Worm (Caenorhabditis elegans) whole organism, L3 larva: ENCODE results near the gene C14B1.2.
A peak's percentile ranks its signal among the peaks of the same experiment; 100 is the strongest.

Experiments
- R02D3.7 ChIP-seq: fragments of 150-350 bp; optimal IDR thresholded peaks from 2 replicates; lab custom pipeline; 2014; ENCODE audit warnings: missing biosample characterization, missing genetic modification characterization
- ZK546.5 ChIP-seq: sonication (generic microtip); optimal IDR thresholded peaks from 2 replicates; lab custom pipeline; 2017; ENCODE audit warnings: missing biosample characterization, missing genetic modification characterization
- aly-2 ChIP-seq: fragments of 150-350 bp; optimal IDR thresholded peaks from 2 replicates; lab custom pipeline; 2014; ENCODE audit warnings: missing biosample characterization, missing genetic modification characterization
- ama-1 ChIP-seq: fragments of 150-350 bp; optimal IDR thresholded peaks from 2 replicates; lab custom pipeline; 2018
- ceh-16 ChIP-seq: sonication (generic microtip); optimal IDR thresholded peaks from 2 replicates; lab custom pipeline; 2017; ENCODE audit warnings: missing biosample characterization, missing genetic modification characterization
- ceh-28 ChIP-seq: fragments of 150-350 bp; optimal IDR thresholded peaks from 2 replicates; lab custom pipeline; 2014; ENCODE audit warnings: missing biosample characterization, missing genetic modification reagents, missing genetic modification characterization
- ceh-82 ChIP-seq: fragments of 150-350 bp; optimal IDR thresholded peaks from 2 replicates; lab custom pipeline; 2014; ENCODE audit warnings: missing biosample characterization, missing genetic modification characterization
- ceh-9 ChIP-seq: sonication (generic microtip); optimal IDR thresholded peaks from 2 replicates; lab custom pipeline; 2018; ENCODE audit warnings: missing biosample characterization, missing genetic modification characterization
- daf-12 ChIP-seq: fragments of 150-350 bp; optimal IDR thresholded peaks from 2 replicates; lab custom pipeline; 2014; ENCODE audit warnings: missing biosample characterization, missing genetic modification reagents, missing genetic modification characterization
- egl-27 ChIP-seq: sonication (generic microtip); optimal IDR thresholded peaks from 4 replicates; lab custom pipeline; 2017; ENCODE audit warnings: missing biosample characterization, missing genetic modification reagents, missing genetic modification characterization
- egl-5 ChIP-seq: fragments of 150-350 bp; optimal IDR thresholded peaks from 2 replicates; lab custom pipeline; 2017; ENCODE audit warnings: missing biosample characterization, missing genetic modification reagents, missing genetic modification characterization, inconsistent platforms
- elt-1 ChIP-seq: fragments of 150-350 bp; optimal IDR thresholded peaks from 2 replicates; lab custom pipeline; 2014; ENCODE audit warnings: missing biosample characterization, missing genetic modification characterization
- elt-2 ChIP-seq: sonication (generic microtip); optimal IDR thresholded peaks from 2 replicates; lab custom pipeline; 2016; ENCODE audit warnings: missing genetic modification reagents, mild to moderate bottlenecking, missing genetic modification characterization, missing compliant biosample characterization
- elt-3 ChIP-seq, 3 experiments: fragments of 150-350 bp in 1 of 3; sonication (generic microtip) in 2 of 3; optimal IDR thresholded peaks; 2 replicates in 2 of 3; 4 replicates in 1 of 3; lab custom pipeline; 2014 to 2017; ENCODE audit warnings: missing biosample characterization in 3 of 3, missing genetic modification characterization in 3 of 3
- eor-1 ChIP-seq, 2 experiments: fragments of 150-350 bp; optimal IDR thresholded peaks; 2 replicates each; lab custom pipeline; 2014 to 2018; ENCODE audit warnings: missing biosample characterization in 2 of 2, missing genetic modification characterization in 2 of 2
- fkh-2 ChIP-seq: fragments of 150-350 bp; optimal IDR thresholded peaks from 2 replicates; lab custom pipeline; 2014; ENCODE audit warnings: missing biosample characterization, missing genetic modification reagents, missing genetic modification characterization
- fos-1 ChIP-seq: fragments of 150-350 bp; optimal IDR thresholded peaks from 2 replicates; lab custom pipeline; 2014; ENCODE audit warnings: missing biosample characterization, missing genetic modification characterization
- hmg-11 ChIP-seq: sonication (generic microtip); optimal IDR thresholded peaks from 2 replicates; lab custom pipeline; 2016; ENCODE audit warnings: missing genetic modification characterization, missing compliant biosample characterization
- jun-1 ChIP-seq: fragments of 150-350 bp; optimal IDR thresholded peaks from 2 replicates; lab custom pipeline; 2014; ENCODE audit warnings: missing biosample characterization, missing genetic modification reagents, missing genetic modification characterization
- lin-15B ChIP-seq: fragments of 150-350 bp; optimal IDR thresholded peaks from 2 replicates; lab custom pipeline; 2014; ENCODE audit warnings: missing biosample characterization, missing genetic modification characterization
- lin-39 ChIP-seq: fragments of 150-350 bp; optimal IDR thresholded peaks from 2 replicates; lab custom pipeline; 2018; ENCODE audit warnings: missing biosample characterization, missing genetic modification reagents, missing genetic modification characterization
- lsy-12 ChIP-seq: sonication (generic microtip); optimal IDR thresholded peaks from 2 replicates; lab custom pipeline; 2016; ENCODE audit warnings: mild to moderate bottlenecking, missing genetic modification characterization, missing compliant biosample characterization
- mdl-1 ChIP-seq: fragments of 150-350 bp; optimal IDR thresholded peaks from 2 replicates; lab custom pipeline; 2014; ENCODE audit warnings: missing biosample characterization, missing genetic modification characterization
- mml-1 ChIP-seq: fragments of 150-350 bp; sonication (generic microtip); optimal IDR thresholded peaks from 3 replicates; lab custom pipeline; 2014; ENCODE audit warnings: missing biosample characterization, missing genetic modification characterization
- nfya-1 ChIP-seq: sonication (generic microtip); optimal IDR thresholded peaks from 2 replicates; lab custom pipeline; 2017; ENCODE audit warnings: missing genetic modification characterization, mild to moderate bottlenecking, missing compliant biosample characterization, antibody characterized with exemption, moderate library complexity; ENCODE audit not compliant: insufficient read depth
- nhr-11 ChIP-seq: fragments of 150-350 bp; optimal IDR thresholded peaks from 2 replicates; lab custom pipeline; 2014; ENCODE audit warnings: missing biosample characterization, missing genetic modification characterization
- nhr-12 ChIP-seq: fragments of 150-350 bp; optimal IDR thresholded peaks from 2 replicates; lab custom pipeline; 2014; ENCODE audit warnings: missing biosample characterization, missing genetic modification characterization
- nhr-23 ChIP-seq: fragments of 150-350 bp; optimal IDR thresholded peaks from 2 replicates; lab custom pipeline; 2014; ENCODE audit warnings: missing biosample characterization, missing genetic modification reagents, missing genetic modification characterization
- nhr-237 ChIP-seq: fragments of 150-350 bp; optimal IDR thresholded peaks from 2 replicates; lab custom pipeline; 2014; ENCODE audit warnings: missing biosample characterization, missing genetic modification characterization
- nhr-25 ChIP-seq: sonication (generic microtip); optimal IDR thresholded peaks from 2 replicates; lab custom pipeline; 2017; ENCODE audit warnings: missing biosample characterization, missing genetic modification characterization
- nhr-28 ChIP-seq: fragments of 150-350 bp; optimal IDR thresholded peaks from 2 replicates; lab custom pipeline; 2014; ENCODE audit warnings: missing biosample characterization, missing genetic modification characterization
- nhr-43 ChIP-seq: sonication (generic microtip); optimal IDR thresholded peaks from 2 replicates; lab custom pipeline; 2016; ENCODE audit warnings: mild to moderate bottlenecking, missing genetic modification characterization, missing compliant biosample characterization; ENCODE audit not compliant: poor library complexity, severe bottlenecking
- nhr-67 ChIP-seq: fragments of 150-350 bp; optimal IDR thresholded peaks from 2 replicates; lab custom pipeline; 2014; ENCODE audit warnings: missing biosample characterization, missing genetic modification characterization
- nhr-76 ChIP-seq: fragments of 150-350 bp; sonication (generic microtip); optimal IDR thresholded peaks from 5 replicates; lab custom pipeline; 2014; ENCODE audit warnings: missing biosample characterization, missing genetic modification characterization
- nhr-77 ChIP-seq: fragments of 150-350 bp; optimal IDR thresholded peaks from 2 replicates; lab custom pipeline; 2014; ENCODE audit warnings: missing biosample characterization, missing genetic modification characterization
- pha-4 ChIP-seq: fragments of 150-350 bp; optimal IDR thresholded peaks from 2 replicates; lab custom pipeline; 2014; ENCODE audit warnings: missing biosample characterization, missing genetic modification reagents, missing genetic modification characterization
- pqm-1 ChIP-seq: fragments of 150-350 bp; optimal IDR thresholded peaks from 2 replicates; lab custom pipeline; 2017; ENCODE audit warnings: missing biosample characterization, missing genetic modification characterization, inconsistent platforms
- sea-2 ChIP-seq: fragments of 150-350 bp; sonication (generic microtip); optimal IDR thresholded peaks from 4 replicates; lab custom pipeline; 2014; ENCODE audit warnings: missing biosample characterization, missing genetic modification reagents, missing genetic modification characterization
- skn-1 ChIP-seq: fragments of 150-350 bp; optimal IDR thresholded peaks from 2 replicates; lab custom pipeline; 2014; ENCODE audit warnings: missing biosample characterization, missing genetic modification characterization
- snpc-4 ChIP-seq: fragments of 150-350 bp; optimal IDR thresholded peaks from 2 replicates; lab custom pipeline; 2014; ENCODE audit warnings: missing biosample characterization, missing genetic modification characterization
- tbx-2 ChIP-seq: sonication (generic microtip); optimal IDR thresholded peaks from 2 replicates; lab custom pipeline; 2016; ENCODE audit warnings: mild to moderate bottlenecking, missing genetic modification characterization, missing compliant biosample characterization
- unc-39 ChIP-seq: sonication (generic microtip); optimal IDR thresholded peaks from 4 replicates; lab custom pipeline; 2017; ENCODE audit warnings: missing biosample characterization, missing genetic modification characterization
- unc-62 ChIP-seq: fragments of 150-350 bp; sonication (generic microtip); optimal IDR thresholded peaks from 4 replicates; lab custom pipeline; 2014; ENCODE audit warnings: missing biosample characterization, missing genetic modification reagents, missing genetic modification characterization
- zag-1 ChIP-seq: fragments of 150-350 bp; optimal IDR thresholded peaks from 2 replicates; lab custom pipeline; 2014; ENCODE audit warnings: missing biosample characterization, missing genetic modification characterization
- ztf-11 ChIP-seq: fragments of 150-350 bp; optimal IDR thresholded peaks from 2 replicates; lab custom pipeline; 2014; ENCODE audit warnings: missing biosample characterization, missing genetic modification characterization
- ztf-4 ChIP-seq: fragments of 150-350 bp; optimal IDR thresholded peaks from 2 replicates; lab custom pipeline; 2014; ENCODE audit warnings: missing biosample characterization, missing genetic modification characterization

C14B1.2 gene

DNA sequence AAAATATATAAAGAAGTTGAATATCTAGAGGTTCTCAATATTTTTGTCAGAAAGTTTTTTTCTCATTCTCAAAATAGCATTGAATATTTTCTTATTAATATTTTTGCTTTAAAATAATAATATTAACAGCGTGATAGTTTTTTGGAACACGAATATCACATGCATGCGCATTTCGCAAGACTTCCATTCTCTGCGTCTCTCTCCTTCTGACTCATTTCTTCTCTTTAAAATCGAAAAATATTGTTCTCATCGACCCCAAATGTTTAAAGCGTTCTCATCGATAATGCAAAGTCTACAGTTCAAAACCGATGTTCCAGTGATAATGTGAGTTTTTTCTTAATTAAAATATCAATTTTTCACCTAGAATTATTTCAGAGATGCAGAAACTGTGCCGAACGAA is 1.3 kb downstream of the C14B1.2 start, which contains the start of gene C14B1.3:
C14B1.3 (plus strand) TSS at position 168 of the 400 bp plus-strand sequence.
- no peak for TF ChIP-seq zag-1
- TF ChIP-seq nhr-12 (tag; lab: Kevin White, UChicago): no peak
- no peak for TF ChIP-seq ztf-11 (tag; lab: Kevin White, UChicago)
- no peak for TF ChIP-seq unc-39 (tag; lab: Kevin White, UChicago)
- TF ChIP-seq lsy-12: no peak
- no peak for TF ChIP-seq skn-1 (tag; lab: Kevin White, UChicago)
- peak; percentile 45 for TF ChIP-seq nhr-23 (tag; lab: Kevin White, UChicago)
- no peak for TF ChIP-seq sea-2 (GFP tag; lab: Kevin White, UChicago)
- no peak for TF ChIP-seq ceh-16 (tag; lab: Kevin White, UChicago)
- no peak for TF ChIP-seq unc-62
- no peak for TF ChIP-seq nhr-25
- TF ChIP-seq ztf-4 (tag; lab: Kevin White, UChicago): no peak
- TF ChIP-seq pqm-1 (tag; lab: Kevin White, UChicago): no peak
- TF ChIP-seq mdl-1 (tag; lab: Kevin White, UChicago): no peak
- no peak for TF ChIP-seq elt-1
- no peak for TF ChIP-seq R02D3.7 (tag; lab: Kevin White, UChicago)
- no peak for TF ChIP-seq fos-1 (tag; lab: Kevin White, UChicago)
- TF ChIP-seq nhr-76 (tag; lab: Kevin White, UChicago): no peak
- TF ChIP-seq nhr-28 (tag; lab: Kevin White, UChicago): no peak
- TF ChIP-seq mml-1 (tag; lab: Kevin White, UChicago): no peak
- TF ChIP-seq nhr-11 (tag; lab: Kevin White, UChicago): no peak
- TF ChIP-seq aly-2: no peak
- TF ChIP-seq egl-5 (tag; lab: Kevin White, UChicago): no peak
- peak; percentile 50 for TF ChIP-seq pha-4
- no peak for TF ChIP-seq fkh-2 (tag; lab: Kevin White, UChicago)
- no peak for TF ChIP-seq daf-12 (tag; lab: Kevin White, UChicago)
- TF ChIP-seq ama-1 (lab: Kevin White, UChicago): peak; percentile 1
- no peak for TF ChIP-seq nhr-43 (tag; lab: Kevin White, UChicago)
- TF ChIP-seq ceh-28: no peak
- no peak for TF ChIP-seq nhr-237
- no peak for TF ChIP-seq hmg-11 (tag; lab: Kevin White, UChicago)
- peak; percentile 20 for TF ChIP-seq lin-15B (tag; lab: Kevin White, UChicago)
- TF ChIP-seq snpc-4 (tag; lab: Kevin White, UChicago): peak; percentile 12
- TF ChIP-seq nfya-1 (tag; lab: Kevin White, UChicago): peak; percentile 65
- TF ChIP-seq lin-39 (tag; lab: Kevin White, UChicago): no peak
- peak; percentile 69 for TF ChIP-seq jun-1 (tag; lab: Kevin White, UChicago)
- peak; percentile 21 for TF ChIP-seq elt-2 (tag; lab: Kevin White, UChicago)
- no peak for TF ChIP-seq ceh-82
- no peak for TF ChIP-seq ceh-9 (tag; lab: Kevin White, UChicago)
- TF ChIP-seq tbx-2: no peak
- TF ChIP-seq, all 47 proteins: peak for 8

ce11 chrIII:3704967-3705366 is 2.9 kb downstream of the C14B1.2 start, which contains the start of gene wdr-5.1:
wdr-5.1 (plus strand) TSS chrIII:3705285.
- TF ChIP-seq mml-1 (tag; lab: Kevin White, UChicago) (no peak), elt-3 (tag; optimal IDR thresholded peaks at IDR 0.05; lab: Kevin White, UChicago) (no peak), eor-1 (tag; optimal IDR thresholded peaks at IDR 0.05; lab: Kevin White, UChicago) (no peak), jun-1 (tag; lab: Kevin White, UChicago) (no peak), nhr-67 (tag; lab: Kevin White, UChicago) (no peak), lin-39 (tag; lab: Kevin White, UChicago) (no peak), ceh-16 (tag; lab: Kevin White, UChicago) (no peak), nfya-1 (tag; lab: Kevin White, UChicago) (peak; percentile 45), unc-39 (tag; lab: Kevin White, UChicago) (no peak), aly-2 (no peak), zag-1 (no peak), ceh-28 (no peak), ztf-4 (tag; lab: Kevin White, UChicago) (no peak), lin-15B (tag; lab: Kevin White, UChicago) (peak; percentile 43), sea-2 (GFP tag; lab: Kevin White, UChicago) (no peak), nhr-43 (tag; lab: Kevin White, UChicago) (peak; percentile 48), nhr-23 (tag; lab: Kevin White, UChicago) (peak; percentile 52), hmg-11 (tag; lab: Kevin White, UChicago) (peak; percentile 46), egl-5 (tag; lab: Kevin White, UChicago) (no peak), lsy-12 (no peak), nhr-237 (no peak), daf-12 (tag; lab: Kevin White, UChicago) (no peak), ZK546.5 (tag; lab: Kevin White, UChicago) (no peak), pha-4 (peak; percentile 37), nhr-12 (tag; lab: Kevin White, UChicago) (no peak), fos-1 (tag; lab: Kevin White, UChicago) (no peak), ceh-9 (tag; lab: Kevin White, UChicago) (no peak), skn-1 (tag; lab: Kevin White, UChicago) (no peak), elt-1 (no peak), tbx-2 (no peak), ztf-11 (tag; lab: Kevin White, UChicago) (no peak), nhr-11 (tag; lab: Kevin White, UChicago) (no peak), egl-27 (tag; lab: Kevin White, UChicago) (no peak), R02D3.7 (tag; lab: Kevin White, UChicago) (no peak), fkh-2 (tag; lab: Kevin White, UChicago) (no peak), pqm-1 (tag; lab: Kevin White, UChicago) (no peak), ceh-82 (no peak), ama-1 (lab: Kevin White, UChicago) (peak; percentile 64), nhr-77 (tag; lab: Kevin White, UChicago) (no peak), elt-2 (tag; lab: Kevin White, UChicago) (no peak), mdl-1 (tag; lab: Kevin White, UChicago) (no peak), snpc-4 (tag; lab: Kevin White, UChicago) (no peak)
